Worm (Caenorhabditis elegans) whole organism, L3 larva: Measurements from ENCODE around the gene R05F9.7.

Experiments
- R02D3.7 ChIP-seq: fragments of 150-350 bp; optimal IDR thresholded peaks from 2 replicates; lab custom pipeline; 2014; ENCODE audit warnings: missing biosample characterization, missing genetic modification characterization
- ama-1 ChIP-seq: fragments of 150-350 bp; optimal IDR thresholded peaks from 2 replicates; lab custom pipeline; 2018
- ceh-9 ChIP-seq: sonication (generic microtip); optimal IDR thresholded peaks from 2 replicates; lab custom pipeline; 2018; ENCODE audit warnings: missing biosample characterization, missing genetic modification characterization
- elt-1 ChIP-seq: fragments of 150-350 bp; optimal IDR thresholded peaks from 2 replicates; lab custom pipeline; 2014; ENCODE audit warnings: missing biosample characterization, missing genetic modification characterization
- fkh-10 ChIP-seq: sonication (generic microtip); optimal IDR thresholded peaks from 2 replicates; lab custom pipeline; 2017; ENCODE audit warnings: missing biosample characterization, missing genetic modification reagents, missing genetic modification characterization
- hmg-11 ChIP-seq: sonication (generic microtip); optimal IDR thresholded peaks from 2 replicates; lab custom pipeline; 2016; ENCODE audit warnings: missing genetic modification characterization, missing compliant biosample characterization
- nhr-11 ChIP-seq: fragments of 150-350 bp; optimal IDR thresholded peaks from 2 replicates; lab custom pipeline; 2014; ENCODE audit warnings: missing biosample characterization, missing genetic modification characterization
- nhr-23 ChIP-seq: fragments of 150-350 bp; optimal IDR thresholded peaks from 2 replicates; lab custom pipeline; 2014; ENCODE audit warnings: missing biosample characterization, missing genetic modification reagents, missing genetic modification characterization
- nhr-76 ChIP-seq: fragments of 150-350 bp; sonication (generic microtip); optimal IDR thresholded peaks from 5 replicates; lab custom pipeline; 2014; ENCODE audit warnings: missing biosample characterization, missing genetic modification characterization
- pha-4 ChIP-seq: fragments of 150-350 bp; optimal IDR thresholded peaks from 2 replicates; lab custom pipeline; 2014; ENCODE audit warnings: missing biosample characterization, missing genetic modification reagents, missing genetic modification characterization
- pqm-1 ChIP-seq: fragments of 150-350 bp; optimal IDR thresholded peaks from 2 replicates; lab custom pipeline; 2017; ENCODE audit warnings: missing biosample characterization, missing genetic modification characterization, inconsistent platforms

Gene R05F9.7

ce11 chrII:4937743-4938142 is 51.7 kb downstream of the R05F9.7 start, which contains the start of gene ZK546.4:
Gene ZK546.4, plus strand, starts transcription at chrII:4938043.
- TF ChIP-seq nhr-11 (no peak), nhr-23 (no peak), fkh-10 (GFP tag; lab: Kevin White, UChicago) (no peak), R02D3.7 (tag; lab: Kevin White, UChicago) (no peak), ceh-9 (tag; lab: Kevin White, UChicago) (no peak), ama-1 (lab: Kevin White, UChicago) (no peak), elt-1 (tag; lab: Kevin White, UChicago) (no peak), pqm-1 (tag; lab: Kevin White, UChicago) (no peak), nhr-76 (no peak), pha-4 (no peak), hmg-11 (no peak)
